Fruit fly (Drosophila melanogaster) whole organism, embryonic: ENCODE data around the gene CG43658.
A peak's percentile ranks its signal among the peaks of the same experiment; 100 is the strongest.

Experiments
- Atf6 ChIP-seq: fragments of 200-800 bp; sonication (Bioruptor generic); IDR thresholded peaks from 2 replicates; pipeline ENCODE4 v1.3.6; 2022; ENCODE audit warnings: missing biosample characterization, missing genetic modification characterization
- BEAF-32 ChIP-seq: fragments of 200-800 bp; sonication (Bioruptor generic); optimal IDR thresholded peaks from 3 replicates; lab custom pipeline; 2017; ENCODE audit warnings: missing biosample characterization, missing genetic modification characterization, mild to moderate bottlenecking, moderate library complexity, missing genetic modification reagents
- Bdp1 ChIP-seq: fragments of 200-800 bp; sonication (Bioruptor generic); optimal IDR thresholded peaks from 3 replicates; lab custom pipeline; 2016; ENCODE audit warnings: missing biosample characterization, missing genetic modification characterization
- CG10209 ChIP-seq: fragments of 200-800 bp; sonication (Bioruptor generic); optimal IDR thresholded peaks from 3 replicates; lab custom pipeline; 2017; ENCODE audit warnings: missing biosample characterization, mild to moderate bottlenecking, missing genetic modification characterization, missing genetic modification reagents
- CG10959 ChIP-seq: fragments of 200-800 bp; sonication (Bioruptor generic); IDR thresholded peaks from 2 replicates; pipeline ENCODE4 v1.3.6; 2022; ENCODE audit warnings: missing biosample characterization, missing genetic modification characterization
- CG14050 ChIP-seq: fragments of 200-800 bp; sonication (Bioruptor generic); IDR thresholded peaks from 3 replicates; pipeline ENCODE4 v1.3.6; 2022; ENCODE audit warnings: missing biosample characterization, missing genetic modification characterization
- CG15601 ChIP-seq: fragments of 200-800 bp; sonication (Bioruptor generic); optimal IDR thresholded peaks from 3 replicates; lab custom pipeline; 2019; ENCODE audit warnings: missing biosample characterization, mild to moderate bottlenecking, missing genetic modification characterization, moderate library complexity
- CG16863 ChIP-seq: fragments of 200-800 bp; sonication (Bioruptor generic); optimal IDR thresholded peaks from 3 replicates; lab custom pipeline; 2016; ENCODE audit warnings: missing biosample characterization, missing genetic modification characterization
- CG30403 ChIP-seq: fragments of 200-800 bp; sonication (Bioruptor generic); optimal IDR thresholded peaks from 3 replicates; lab custom pipeline; 2016; ENCODE audit warnings: missing biosample characterization, missing genetic modification characterization
- CG32772 ChIP-seq: fragments of 200-800 bp; sonication (Bioruptor generic); IDR thresholded peaks from 2 replicates; pipeline ENCODE4 v1.3.6; 2022; ENCODE audit warnings: missing biosample characterization, missing genetic modification characterization
- CG33213 ChIP-seq: fragments of 200-800 bp; sonication (Bioruptor generic); optimal IDR thresholded peaks from 3 replicates; lab custom pipeline; 2016; ENCODE audit warnings: missing biosample characterization, missing genetic modification characterization
- CG33557 ChIP-seq: fragments of 200-800 bp; sonication (Bioruptor generic); optimal IDR thresholded peaks from 2 replicates; lab custom pipeline; 2019; ENCODE audit warnings: missing biosample characterization, mild to moderate bottlenecking, missing genetic modification characterization, moderate library complexity
- CG3407 ChIP-seq: fragments of 200-800 bp; sonication (Bioruptor generic); optimal IDR thresholded peaks from 2 replicates; lab custom pipeline; 2018; ENCODE audit warnings: missing biosample characterization, mild to moderate bottlenecking, missing genetic modification characterization
- CG3995 ChIP-seq: fragments of 200-800 bp; sonication (Bioruptor generic); optimal IDR thresholded peaks from 3 replicates; lab custom pipeline; 2016; ENCODE audit warnings: missing biosample characterization, missing genetic modification characterization
- CG4424 ChIP-seq: fragments of 200-800 bp; sonication (Bioruptor generic); optimal IDR thresholded peaks from 3 replicates; lab custom pipeline; 2016; ENCODE audit warnings: missing biosample characterization, missing genetic modification characterization
- CG5245 ChIP-seq: fragments of 200-800 bp; sonication (Bioruptor generic); optimal IDR thresholded peaks from 3 replicates; lab custom pipeline; 2016; ENCODE audit warnings: missing biosample characterization, missing genetic modification characterization
- CG7745 ChIP-seq: fragments of 200-800 bp; sonication (Bioruptor generic); optimal IDR thresholded peaks from 2 replicates; lab custom pipeline; 2018; ENCODE audit warnings: missing biosample characterization, mild to moderate bottlenecking, missing genetic modification characterization, moderate library complexity
- CG8089 ChIP-seq: fragments of 200-800 bp; sonication (Bioruptor generic); optimal IDR thresholded peaks from 3 replicates; lab custom pipeline; 2016; ENCODE audit warnings: missing biosample characterization, missing genetic modification characterization
- CG8281 ChIP-seq: fragments of 200-800 bp; sonication (Bioruptor generic); optimal IDR thresholded peaks from 2 replicates; lab custom pipeline; 2018; ENCODE audit warnings: missing biosample characterization, mild to moderate bottlenecking, missing genetic modification characterization, moderate library complexity
- CG8478 ChIP-seq: fragments of >200 bp; optimal IDR thresholded peaks from 2 replicates; lab custom pipeline; 2018
- CG8924 ChIP-seq: fragments of 200-800 bp; optimal IDR thresholded peaks from 3 replicates; lab custom pipeline; 2019; ENCODE audit warnings: missing biosample characterization, mild to moderate bottlenecking, missing genetic modification characterization, moderate library complexity
- CG9727 ChIP-seq: fragments of 200-800 bp; sonication (Bioruptor generic); optimal IDR thresholded peaks from 3 replicates; lab custom pipeline; 2017; ENCODE audit warnings: missing biosample characterization, mild to moderate bottlenecking, missing genetic modification characterization
- CG9932 ChIP-seq: fragments of 200-800 bp; sonication (Bioruptor generic); IDR thresholded peaks from 2 replicates; pipeline ENCODE4 v1.3.6; 2022; ENCODE audit warnings: missing biosample characterization, missing genetic modification characterization
- Kr ChIP-seq: fragments of 200-800 bp; sonication (Bioruptor generic); optimal IDR thresholded peaks from 2 replicates; lab custom pipeline; 2017; ENCODE audit warnings: missing biosample characterization, mild to moderate bottlenecking, missing genetic modification characterization
- MTF-1 ChIP-seq: fragments of 200-800 bp; sonication (Bioruptor generic); optimal IDR thresholded peaks from 2 replicates; lab custom pipeline; 2018; ENCODE audit warnings: missing biosample characterization, mild to moderate bottlenecking, missing genetic modification characterization, borderline replicate concordance
- Max ChIP-seq: fragments of 200-800 bp; sonication (Bioruptor generic); optimal IDR thresholded peaks from 2 replicates; lab custom pipeline; 2016; ENCODE audit warnings: missing biosample characterization, mild to moderate bottlenecking, missing genetic modification characterization
- Nf-YC ChIP-seq: fragments of 200-800 bp; optimal IDR thresholded peaks from 3 replicates; lab custom pipeline; 2019; ENCODE audit warnings: missing biosample characterization, mild to moderate bottlenecking, missing genetic modification characterization, moderate library complexity
- Pdp1 ChIP-seq, 2 experiments: fragments of 200-800 bp; sonication (Bioruptor generic); optimal IDR thresholded peaks; 3 replicates each; lab custom pipeline; 2016; ENCODE audit warnings: missing biosample characterization in 2 of 2, missing genetic modification characterization in 2 of 2, mild to moderate bottlenecking in 1 of 2, moderate library complexity in 1 of 2
- Sin3A ChIP-seq: fragments of >200 bp; optimal IDR thresholded peaks from 2 replicates; lab custom pipeline; 2018
- Usf ChIP-seq: fragments of 200-800 bp; sonication (Bioruptor generic); optimal IDR thresholded peaks from 2 replicates; lab custom pipeline; 2017; ENCODE audit warnings: missing genotype, missing biosample characterization, missing genetic modification characterization
- cas ChIP-seq: fragments of 200-800 bp; sonication (Bioruptor generic); IDR thresholded peaks from 2 replicates; pipeline ENCODE4 v1.3.6; 2022; ENCODE audit warnings: missing biosample characterization, missing genetic modification characterization
- cg ChIP-seq: fragments of 200-800 bp; sonication (Bioruptor generic); optimal IDR thresholded peaks from 3 replicates; lab custom pipeline; 2019; ENCODE audit warnings: missing biosample characterization, mild to moderate bottlenecking, missing genetic modification characterization, moderate library complexity
- chinmo ChIP-seq: fragments of 200-800 bp; sonication (Bioruptor generic); IDR thresholded peaks from 4 replicates; pipeline ENCODE4 v1.3.6; 2022; ENCODE audit warnings: missing biosample characterization, missing genetic modification characterization; ENCODE audit not compliant: partially characterized antibody
- crc ChIP-seq: fragments of 200-800 bp; sonication (Bioruptor generic); optimal IDR thresholded peaks from 2 replicates; lab custom pipeline; 2016; ENCODE audit warnings: missing biosample characterization, missing genetic modification characterization
- dpn ChIP-seq, 2 experiments: fragments of 200-800 bp; sonication (Bioruptor generic); optimal IDR thresholded peaks; 3 replicates each; lab custom pipeline; 2016; ENCODE audit warnings: missing biosample characterization in 2 of 2, missing genetic modification characterization in 2 of 2
- emc ChIP-seq: fragments of 200-800 bp; sonication (Bioruptor generic); optimal IDR thresholded peaks from 2 replicates; lab custom pipeline; 2016; ENCODE audit warnings: missing biosample characterization, missing genetic modification characterization
- en ChIP-seq: fragments of 200-800 bp; sonication (Bioruptor generic); optimal IDR thresholded peaks from 2 replicates; lab custom pipeline; 2016; ENCODE audit warnings: missing biosample characterization, missing genetic modification characterization
- ftz-f1 ChIP-seq: fragments of 200-800 bp; sonication (Bioruptor generic); optimal IDR thresholded peaks from 2 replicates; lab custom pipeline; 2016; ENCODE audit warnings: missing biosample characterization, missing genetic modification characterization
- gsb ChIP-seq: fragments of 200-800 bp; sonication (Bioruptor generic); IDR thresholded peaks from 2 replicates; pipeline ENCODE4 v1.3.6; 2022; ENCODE audit warnings: missing biosample characterization, missing genetic modification characterization
- ind ChIP-seq: fragments of 200-800 bp; sonication (Bioruptor generic); optimal IDR thresholded peaks from 3 replicates; lab custom pipeline; 2016; ENCODE audit warnings: missing biosample characterization, missing genetic modification characterization
- insv ChIP-seq, 2 experiments: fragments of 200-800 bp; sonication (Bioruptor generic); optimal IDR thresholded peaks; 3 replicates each; lab custom pipeline; 2016 to 2018; ENCODE audit warnings: missing biosample characterization in 2 of 2, missing genetic modification characterization in 2 of 2
- kah ChIP-seq: fragments of 200-800 bp; sonication (Bioruptor generic); optimal IDR thresholded peaks from 2 replicates; lab custom pipeline; 2018; ENCODE audit warnings: missing biosample characterization, mild to moderate bottlenecking, missing genetic modification characterization
- kay ChIP-seq: fragments of 200-800 bp; sonication (Bioruptor generic); optimal IDR thresholded peaks from 2 replicates; lab custom pipeline; 2016; ENCODE audit warnings: missing biosample characterization, missing genetic modification characterization
- klu ChIP-seq: fragments of 200-800 bp; sonication (Bioruptor generic); IDR thresholded peaks from 2 replicates; pipeline ENCODE4 v1.3.6; 2022; ENCODE audit warnings: missing biosample characterization, missing genetic modification characterization
- knrl ChIP-seq: fragments of 200-800 bp; sonication (Bioruptor generic); IDR thresholded peaks from 3 replicates; pipeline ENCODE4 v1.3.6; 2022; ENCODE audit warnings: missing biosample characterization, missing genetic modification characterization; ENCODE audit not compliant: partially characterized antibody
- pita ChIP-seq: fragments of 200-800 bp; sonication (Bioruptor generic); optimal IDR thresholded peaks from 2 replicates; lab custom pipeline; 2017; ENCODE audit warnings: missing biosample characterization, mild to moderate bottlenecking, missing genetic modification characterization
- pros ChIP-seq: fragments of 200-800 bp; sonication (Bioruptor generic); optimal IDR thresholded peaks from 3 replicates; lab custom pipeline; 2019; ENCODE audit warnings: missing biosample characterization, mild to moderate bottlenecking, missing genetic modification characterization, moderate library complexity
- shn ChIP-seq: fragments of 200-800 bp; sonication (Bioruptor generic); optimal IDR thresholded peaks from 3 replicates; lab custom pipeline; 2016; ENCODE audit warnings: missing biosample characterization, missing genetic modification characterization
- tio ChIP-seq: fragments of 200-800 bp; sonication (Bioruptor generic); optimal IDR thresholded peaks from 2 replicates; lab custom pipeline; 2017; ENCODE audit warnings: missing biosample characterization, missing genetic modification characterization, inconsistent platforms
- trh ChIP-seq: fragments of 200-800 bp; sonication (Bioruptor generic); optimal IDR thresholded peaks from 2 replicates; lab custom pipeline; 2016; ENCODE audit warnings: missing biosample characterization, missing genetic modification characterization
- vfl ChIP-seq: fragments of 200-800 bp; sonication (Bioruptor generic); optimal IDR thresholded peaks from 2 replicates; lab custom pipeline; 2016; ENCODE audit warnings: missing biosample characterization, missing genetic modification characterization
- zen2 ChIP-seq: fragments of 200-800 bp; sonication (Bioruptor generic); IDR thresholded peaks from 3 replicates; pipeline ENCODE4 v1.3.6; 2022; ENCODE audit warnings: missing biosample characterization, missing genetic modification characterization; ENCODE audit not compliant: partially characterized antibody
- zf30C ChIP-seq: fragments of 200-800 bp; sonication (Bioruptor generic); optimal IDR thresholded peaks from 3 replicates; lab custom pipeline; 2018; ENCODE audit warnings: missing biosample characterization, mild to moderate bottlenecking, missing genetic modification characterization

The CG43658 gene

DNA sequence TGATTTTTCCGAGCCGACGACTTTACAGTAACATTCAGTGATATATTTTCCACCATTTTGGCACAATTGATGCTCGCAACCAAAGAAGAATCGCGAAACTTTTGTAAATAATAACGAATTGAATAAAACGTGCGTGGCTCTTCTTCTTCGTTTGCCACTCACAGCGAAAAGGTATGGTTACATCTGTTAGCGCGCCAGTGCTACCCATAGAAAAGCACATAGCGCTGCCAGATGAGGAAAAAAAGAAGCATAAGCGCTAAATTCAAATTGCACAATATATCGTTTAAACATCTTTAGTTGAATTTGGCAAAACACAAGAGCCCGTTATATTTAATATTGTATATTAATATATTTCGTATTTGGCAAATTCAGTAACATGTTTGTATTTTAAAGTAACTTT lies 139.0 kb downstream of the CG43658 start, which contains the start of gene CG8611 (continued):
- TF ChIP-seq CG14050 (GFP tag; lab: Robert Waterston, UW) (no peak), ind (no peak), kah (GFP tag; lab: Kevin White, UChicago) (no peak), CG8924 (tag; lab: Kevin White, UChicago) (no peak), CG10959 (no peak), CG3407 (no peak), CG9932 (GFP tag; lab: Robert Waterston, UW) (no peak), Atf6 (GFP tag; lab: Robert Waterston, UW) (no peak), dpn (GFP tag; optimal IDR thresholded peaks at IDR 0.05; lab: Kevin White, UChicago) (no peak), cg (no peak), Bdp1 (GFP tag; lab: Kevin White, UChicago) (no peak), CG33557 (GFP tag; lab: Kevin White, UChicago) (no peak), chinmo (GFP tag; lab: Robert Waterston, UW) (no peak), zen2 (GFP tag; lab: Robert Waterston, UW) (no peak), MTF-1 (GFP tag; lab: Kevin White, UChicago) (no peak), klu (no peak), Max (GFP tag; lab: Kevin White, UChicago) (peak; percentile 73), CG10209 (GFP tag; lab: Kevin White, UChicago) (no peak), emc (GFP tag; lab: Kevin White, UChicago) (no peak), CG8478 (lab: Kevin White, UChicago) (no peak), Usf (GFP tag; lab: Kevin White, UChicago) (no peak), Sin3A (lab: Kevin White, UChicago) (peak; percentile 17), CG8281 (tag; lab: Kevin White, UChicago) (no peak), Nf-YC (no peak), CG8089 (GFP tag; lab: Kevin White, UChicago) (no peak), Pdp1 (GFP tag; optimal IDR thresholded peaks at IDR 0.05; lab: Kevin White, UChicago) (peak in 1 of 2 experiments; percentile 90), CG3995 (GFP tag; lab: Kevin White, UChicago) (no peak), CG7745 (tag; lab: Kevin White, UChicago) (no peak), tio (GFP tag; lab: Kevin White, UChicago) (no peak), CG16863 (no peak), shn (GFP tag; lab: Kevin White, UChicago) (no peak), pros (GFP tag; lab: Kevin White, UChicago) (no peak), pita (no peak), vfl (GFP tag; lab: Kevin White, UChicago) (no peak), CG33213 (GFP tag; lab: Kevin White, UChicago) (no peak), knrl (GFP tag; lab: Robert Waterston, UW) (peak; percentile 37; the same call in 1 of the 3 replicates), CG4424 (GFP tag; lab: Kevin White, UChicago) (no peak), ftz-f1 (GFP tag; lab: Kevin White, UChicago) (no peak), gsb (GFP tag; lab: Robert Waterston, UW) (no peak), crc (GFP tag; lab: Kevin White, UChicago) (no peak), en (GFP tag; lab: Kevin White, UChicago) (no peak), CG5245 (no peak), zf30C (GFP tag; lab: Kevin White, UChicago) (no peak), CG30403 (GFP tag; lab: Kevin White, UChicago) (no peak), cas (GFP tag; lab: Robert Waterston, UW) (no peak), BEAF-32 (GFP tag; lab: Kevin White, UChicago) (peak; percentile 58), insv (GFP tag; optimal IDR thresholded peaks at IDR 0.05; lab: Kevin White, UChicago) (no peak), CG9727 (GFP tag; lab: Kevin White, UChicago) (no peak), trh (GFP tag; lab: Kevin White, UChicago) (no peak), CG32772 (GFP tag; lab: Robert Waterston, UW) (no peak), kay (GFP tag; lab: Kevin White, UChicago) (no peak), Kr (GFP tag; lab: Kevin White, UChicago) (no peak), CG15601 (no peak)
